Worm (Caenorhabditis elegans) whole organism, L2 larva: ENCODE measurements around the gene fbxb-102.

Experiments used
- Y55F3AM.14 ChIP-seq: fragments of 200-800 bp; sonication (Bioruptor generic); optimal IDR thresholded peaks from 2 replicates; lab custom pipeline; 2018; ENCODE audit warnings: mild to moderate bottlenecking, missing genetic modification characterization, missing compliant biosample characterization
- ZK546.5 ChIP-seq: sonication (generic microtip); optimal IDR thresholded peaks from 2 replicates; lab custom pipeline; 2017; ENCODE audit warnings: missing biosample characterization, missing genetic modification characterization
- alr-1 ChIP-seq: fragments of 150-350 bp; optimal IDR thresholded peaks from 2 replicates; lab custom pipeline; 2014; ENCODE audit warnings: missing biosample characterization, missing genetic modification characterization
- aly-2 ChIP-seq: fragments of 150-350 bp; optimal IDR thresholded peaks from 2 replicates; lab custom pipeline; 2014; ENCODE audit warnings: missing biosample characterization, missing genetic modification characterization
- ama-1 ChIP-seq: fragments of 150-350 bp; optimal IDR thresholded peaks from 2 replicates; lab custom pipeline; 2018; ENCODE audit warnings: inconsistent platforms
- blmp-1 ChIP-seq: sonication (generic microtip); optimal IDR thresholded peaks from 2 replicates; lab custom pipeline; 2017; ENCODE audit warnings: missing genetic modification characterization, mild to moderate bottlenecking, missing compliant biosample characterization, antibody characterized with exemption, moderate library complexity; ENCODE audit not compliant: insufficient read depth
- ceh-16 ChIP-seq: fragments of 150-350 bp; optimal IDR thresholded peaks from 2 replicates; lab custom pipeline; 2014; ENCODE audit warnings: missing biosample characterization, missing genetic modification characterization
- ceh-82 ChIP-seq: fragments of 150-350 bp; optimal IDR thresholded peaks from 2 replicates; lab custom pipeline; 2014; ENCODE audit warnings: missing biosample characterization, missing genetic modification characterization
- fos-1 ChIP-seq: fragments of 150-350 bp; optimal IDR thresholded peaks from 2 replicates; lab custom pipeline; 2014; ENCODE audit warnings: missing biosample characterization, missing genetic modification characterization
- gmeb-1 ChIP-seq: fragments of 150-350 bp; optimal IDR thresholded peaks from 2 replicates; lab custom pipeline; 2014; ENCODE audit warnings: missing biosample characterization, missing genetic modification characterization
- nhr-10 ChIP-seq: sonication (generic microtip); optimal IDR thresholded peaks from 2 replicates; lab custom pipeline; 2017; ENCODE audit warnings: missing biosample characterization, missing genetic modification characterization
- nhr-129 ChIP-seq: fragments of 150-350 bp; optimal IDR thresholded peaks from 2 replicates; lab custom pipeline; 2014; ENCODE audit warnings: missing biosample characterization, missing genetic modification characterization
- nhr-23 ChIP-seq: fragments of 150-350 bp; optimal IDR thresholded peaks from 2 replicates; lab custom pipeline; 2014; ENCODE audit warnings: missing biosample characterization, missing genetic modification reagents, missing genetic modification characterization
- nhr-237 ChIP-seq: fragments of 150-350 bp; optimal IDR thresholded peaks from 2 replicates; lab custom pipeline; 2014; ENCODE audit warnings: missing biosample characterization, missing genetic modification characterization
- nhr-25 ChIP-seq: fragments of 150-350 bp; sonication (generic microtip); optimal IDR thresholded peaks from 3 replicates; lab custom pipeline; 2014; ENCODE audit warnings: missing biosample characterization, missing genetic modification characterization
- nhr-6 ChIP-seq: fragments of 150-350 bp; optimal IDR thresholded peaks from 2 replicates; lab custom pipeline; 2014; ENCODE audit warnings: missing biosample characterization, missing genetic modification characterization
- nhr-77 ChIP-seq: fragments of 150-350 bp; optimal IDR thresholded peaks from 2 replicates; lab custom pipeline; 2014; ENCODE audit warnings: missing biosample characterization, missing genetic modification characterization
- sem-4 ChIP-seq: fragments of 150-350 bp; optimal IDR thresholded peaks from 2 replicates; lab custom pipeline; 2014; ENCODE audit warnings: missing biosample characterization, missing genetic modification reagents, missing genetic modification characterization
- skn-1 ChIP-seq: sonication (generic microtip); optimal IDR thresholded peaks from 2 replicates; lab custom pipeline; 2017; ENCODE audit warnings: missing biosample characterization, missing genetic modification characterization
- sma-3 ChIP-seq: sonication (generic microtip); optimal IDR thresholded peaks from 2 replicates; lab custom pipeline; 2016; ENCODE audit warnings: missing genetic modification reagents, missing genetic modification characterization, missing compliant biosample characterization
- sma-9 ChIP-seq, 2 experiments: fragments of 150-350 bp in 1 of 2; sonication (generic microtip) in 1 of 2; optimal IDR thresholded peaks; 2 replicates each; lab custom pipeline; 2014 to 2016; ENCODE audit warnings: missing genetic modification characterization in 2 of 2, mild to moderate bottlenecking in 1 of 2, missing biosample characterization in 1 of 2, missing compliant biosample characterization in 1 of 2, missing genetic modification reagents in 1 of 2, moderate library complexity in 1 of 2
- snpc-4 ChIP-seq: fragments of 150-350 bp; optimal IDR thresholded peaks from 2 replicates; lab custom pipeline; 2014; ENCODE audit warnings: missing biosample characterization, missing genetic modification characterization
- unc-39 ChIP-seq: fragments of 150-350 bp; optimal IDR thresholded peaks from 2 replicates; lab custom pipeline; 2014; ENCODE audit warnings: missing biosample characterization, missing genetic modification characterization
- unc-55 ChIP-seq: fragments of 150-350 bp; sonication (generic microtip); optimal IDR thresholded peaks from 3 replicates; lab custom pipeline; 2014; ENCODE audit warnings: missing biosample characterization, missing genetic modification reagents, missing genetic modification characterization
- zag-1 ChIP-seq: fragments of 150-350 bp; optimal IDR thresholded peaks from 2 replicates; lab custom pipeline; 2014; ENCODE audit warnings: missing biosample characterization, missing genetic modification characterization
- ztf-1 ChIP-seq: fragments of 200-800 bp; sonication (Bioruptor generic); conservative IDR thresholded peaks from 2 replicates; pipeline ENCODE4 v1.3.6; 2022; ENCODE audit warnings: missing genetic modification characterization, missing compliant biosample characterization
- ztf-11 ChIP-seq: sonication (generic microtip); optimal IDR thresholded peaks from 2 replicates; lab custom pipeline; 2017; ENCODE audit warnings: missing biosample characterization, missing genetic modification characterization

fbxb-102 gene

ce11 chrII:12444679-12445376 lies 37.9 kb upstream of the fbxb-102 start, which contains the start of the genes W05H5.1 and pitr-6:
W05H5.1 (minus strand) TSS chrII:12444779.
pitr-6 (plus strand) TSS chrII:12445326.
- no peak for TF ChIP-seq ZK546.5 (tag; lab: Kevin White, UChicago)
- TF ChIP-seq nhr-23 (tag; lab: Kevin White, UChicago), result no peak
- TF ChIP-seq nhr-10 (tag; lab: Kevin White, UChicago), result no peak
- no peak for TF ChIP-seq aly-2 (tag; lab: Kevin White, UChicago)
- TF ChIP-seq unc-39 (tag; lab: Kevin White, UChicago), result no peak
- no peak for TF ChIP-seq nhr-237 (tag; lab: Kevin White, UChicago)

- TF ChIP-seq nhr-25 (tag; lab: Kevin White, UChicago) (no peak), ama-1 (lab: Kevin White, UChicago) (no peak), fos-1 (no peak), sma-3 (GFP tag; lab: Kevin White, UChicago) (no peak), nhr-237 (tag; lab: Kevin White, UChicago) (no peak), nhr-129 (tag; lab: Kevin White, UChicago) (no peak), aly-2 (tag; lab: Kevin White, UChicago) (no peak), snpc-4 (tag; lab: Kevin White, UChicago) (no peak), Y55F3AM.14 (GFP tag; lab: Kevin White, UChicago) (no peak), sma-9 (GFP tag; optimal IDR thresholded peaks at IDR 0.05; lab: Kevin White, UChicago) (no peak), sma-9 (tag; optimal IDR thresholded peaks at IDR 0.05; lab: Kevin White, UChicago) (no peak)
Observed at ce11 chrII:12448241-12448640, 34.5 kb upstream of the fbxb-102 start, which contains the start of gene srh-27. srh-27 (plus strand) TSS chrII:12448541.

- no peak for TF ChIP-seq nhr-6 (tag; lab: Kevin White, UChicago)
- no peak for TF ChIP-seq ZK546.5 (tag; lab: Kevin White, UChicago)
Observed at ce11 chrII:12449849-12450248, 32.9 kb upstream of the fbxb-102 start, which contains the start of gene sre-34. sre-34 (plus strand) TSS chrII:12450149.

ce11 chrII:12452754-12453352 lies 29.9 kb upstream of the fbxb-102 start, which contains the start of the genes sre-35 and sre-33:
sre-35 (minus strand) TSS chrII:12452854.
sre-33 (plus strand) TSS chrII:12453302.
- TF ChIP-seq nhr-6 (tag; lab: Kevin White, UChicago) (no peak), unc-55 (GFP tag; lab: Kevin White, UChicago) (no peak), sma-3 (GFP tag; lab: Kevin White, UChicago) (no peak), ceh-16 (tag; lab: Kevin White, UChicago) (no peak), ceh-82 (tag; lab: Kevin White, UChicago) (no peak), zag-1 (tag; lab: Kevin White, UChicago) (no peak), skn-1 (tag; lab: Kevin White, UChicago) (no peak), ztf-11 (tag; lab: Kevin White, UChicago) (no peak)

ce11 chrII:12456633-12457032 lies 26.1 kb upstream of the fbxb-102 start, which contains the start of gene sre-32:
sre-32 (minus strand) TSS chrII:12456733.
- TF ChIP-seq unc-55 (GFP tag; lab: Kevin White, UChicago) (no peak), nhr-10 (tag; lab: Kevin White, UChicago) (no peak), blmp-1 (tag; lab: Kevin White, UChicago) (no peak), nhr-6 (tag; lab: Kevin White, UChicago) (no peak), sma-9 (GFP tag; optimal IDR thresholded peaks at IDR 0.05; lab: Kevin White, UChicago) (no peak), sma-9 (tag; optimal IDR thresholded peaks at IDR 0.05; lab: Kevin White, UChicago) (no peak), ztf-1 (GFP tag; lab: Robert Waterston, UW) (no peak), sem-4 (tag; lab: Kevin White, UChicago) (no peak), alr-1 (tag; lab: Kevin White, UChicago) (no peak), nhr-129 (tag; lab: Kevin White, UChicago) (no peak), ztf-11 (tag; lab: Kevin White, UChicago) (no peak), sma-3 (GFP tag; lab: Kevin White, UChicago) (no peak)

- TF ChIP-seq gmeb-1 (tag; lab: Kevin White, UChicago), result no peak
- TF ChIP-seq nhr-77 (tag; lab: Kevin White, UChicago), result no peak
- no peak for TF ChIP-seq ZK546.5 (tag; lab: Kevin White, UChicago)
- TF ChIP-seq blmp-1 (tag; lab: Kevin White, UChicago), result no peak
Observed at ce11 chrII:12457275-12457674, 25.4 kb upstream of the fbxb-102 start, which contains the start of gene sre-38. sre-38 (plus strand) TSS chrII:12457575.
